Fruit fly (Drosophila melanogaster) whole organism, pupa: Measurements from ENCODE around the gene CG31104.

Experiments used
- CG8301 ChIP-seq: fragments of 200-800 bp; sonication (Bioruptor generic); optimal IDR thresholded peaks from 2 replicates; lab custom pipeline; 2018; ENCODE audit warnings: missing biosample characterization, mild to moderate bottlenecking, missing genetic modification characterization
- CG9948 ChIP-seq: fragments of 200-800 bp; sonication (Bioruptor generic); optimal IDR thresholded peaks from 2 replicates; lab custom pipeline; 2018; ENCODE audit warnings: missing biosample characterization, mild to moderate bottlenecking, missing genetic modification characterization, moderate library complexity
- D1 ChIP-seq: fragments of 200-800 bp; sonication (Bioruptor generic); optimal IDR thresholded peaks from 2 replicates; lab custom pipeline; 2018; ENCODE audit warnings: missing biosample characterization, mild to moderate bottlenecking, missing genetic modification characterization, moderate library complexity

- TF ChIP-seq CG8301 (tag; lab: Kevin White, UChicago) (no peak), D1 (tag; lab: Kevin White, UChicago) (no peak), CG9948 (tag; lab: Kevin White, UChicago) (no peak)
Observed at dm6 chr3R:25281165-25281564, 4.1 kb upstream of the CG31104 start, which contains the start of gene CG11892.
